Fruit fly (Drosophila melanogaster): ENCODE results near the gene CG13895.
A peak's percentile ranks its signal among the peaks of the same experiment; 100 is the strongest.

The CG13895 gene

dm6 chr3L:750614-751293, 42.7 kb upstream of the CG13895 start:
- TF ChIP-seq Mnt (GFP tag; optimal IDR thresholded peaks at IDR 0.05) (no peak), pad (GFP tag; optimal IDR thresholded peaks at IDR 0.05) (peak; percentile 50)

- TF ChIP-seq Hr96 (GFP tag; optimal IDR thresholded peaks at IDR 0.05) (peak; percentile 66), CG11617 (GFP tag; optimal IDR thresholded peaks at IDR 0.05) (peak; percentile 65), Clk (GFP tag; optimal IDR thresholded peaks at IDR 0.05) (no peak), CG7101 (tag; optimal IDR thresholded peaks at IDR 0.05) (peak; percentile 78), CG5204 (GFP tag; optimal IDR thresholded peaks at IDR 0.05) (no peak), pad (GFP tag; optimal IDR thresholded peaks at IDR 0.05) (peak; percentile 99), CG12768 (GFP tag; optimal IDR thresholded peaks at IDR 0.05) (peak; percentile 77), Crg-1 (GFP tag; optimal IDR thresholded peaks at IDR 0.05) (peak; percentile 60), Mnt (GFP tag; optimal IDR thresholded peaks at IDR 0.05) (peak; percentile 94), tj (GFP tag; optimal IDR thresholded peaks at IDR 0.05) (peak; percentile 47), CG14711 (tag; optimal IDR thresholded peaks at IDR 0.05) (peak; percentile 52), CG33017 (tag; optimal IDR thresholded peaks at IDR 0.05) (peak; percentile 81), toe (GFP tag; optimal IDR thresholded peaks at IDR 0.05) (peak; percentile 39), ovo (GFP tag; optimal IDR thresholded peaks at IDR 0.05) (peak; percentile 57), CG1620 (GFP tag; optimal IDR thresholded peaks at IDR 0.05) (peak; percentile 53), cic (GFP tag; optimal IDR thresholded peaks at IDR 0.05) (peak; percentile 75), bab1 (GFP tag; optimal IDR thresholded peaks at IDR 0.05) (peak; percentile 76), cnc (optimal IDR thresholded peaks at IDR 0.05) (no peak), CG7045 (GFP tag; optimal IDR thresholded peaks at IDR 0.05) (peak; percentile 31), kay (GFP tag; ENCODE audit: borderline replicate concordance) (peak; percentile 79)
Measured at dm6 chr3L:749199-749538, 41.2 kb upstream of the CG13895 start, which contains the start of gene emc. Gene emc, plus strand, starts transcription at chr3L:749400.

dm6 chr3L:748329-749198, 40.6 kb upstream of the CG13895 start:
- TF ChIP-seq CG1620 (GFP tag; optimal IDR thresholded peaks at IDR 0.05), result no peak
- peak; percentile 91 for TF ChIP-seq kay (GFP tag; ENCODE audit: borderline replicate concordance)
- no peak for TF ChIP-seq toe (GFP tag; optimal IDR thresholded peaks at IDR 0.05)
- no peak for TF ChIP-seq CG7045 (GFP tag; optimal IDR thresholded peaks at IDR 0.05)
- TF ChIP-seq CG33017 (tag; optimal IDR thresholded peaks at IDR 0.05), result no peak
- no peak for TF ChIP-seq bab1 (GFP tag; optimal IDR thresholded peaks at IDR 0.05)
- TF ChIP-seq CG5204 (GFP tag; optimal IDR thresholded peaks at IDR 0.05), result no peak
- TF ChIP-seq ovo (GFP tag; optimal IDR thresholded peaks at IDR 0.05), result no peak
- TF ChIP-seq CG14711 (tag; optimal IDR thresholded peaks at IDR 0.05), result no peak
- TF ChIP-seq cnc (optimal IDR thresholded peaks at IDR 0.05), result no peak
- TF ChIP-seq pad (GFP tag; optimal IDR thresholded peaks at IDR 0.05), result peak; percentile 100
- peak; percentile 81 for TF ChIP-seq cic (GFP tag; optimal IDR thresholded peaks at IDR 0.05)
- TF ChIP-seq CG7101 (tag; optimal IDR thresholded peaks at IDR 0.05), result no peak

dm6 chr3L:747716-748328, 39.8 kb upstream of the CG13895 start:
- TF ChIP-seq cic (GFP tag; optimal IDR thresholded peaks at IDR 0.05) (no peak), CG7045 (GFP tag; optimal IDR thresholded peaks at IDR 0.05) (no peak), CG7101 (tag; optimal IDR thresholded peaks at IDR 0.05) (no peak), Mnt (GFP tag; optimal IDR thresholded peaks at IDR 0.05) (no peak), kay (GFP tag; ENCODE audit: borderline replicate concordance) (no peak), pad (GFP tag; optimal IDR thresholded peaks at IDR 0.05) (no peak), Clk (GFP tag; optimal IDR thresholded peaks at IDR 0.05) (no peak), CG14711 (tag; optimal IDR thresholded peaks at IDR 0.05) (no peak), Hr96 (GFP tag; optimal IDR thresholded peaks at IDR 0.05) (no peak), tj (GFP tag; optimal IDR thresholded peaks at IDR 0.05) (no peak), Crg-1 (GFP tag; optimal IDR thresholded peaks at IDR 0.05) (no peak), ovo (GFP tag; optimal IDR thresholded peaks at IDR 0.05) (no peak), toe (GFP tag; optimal IDR thresholded peaks at IDR 0.05) (no peak), CG11617 (GFP tag; optimal IDR thresholded peaks at IDR 0.05) (no peak), cnc (optimal IDR thresholded peaks at IDR 0.05) (no peak), bab1 (GFP tag; optimal IDR thresholded peaks at IDR 0.05) (no peak), CG1620 (GFP tag; optimal IDR thresholded peaks at IDR 0.05) (no peak), CG5204 (GFP tag; optimal IDR thresholded peaks at IDR 0.05) (no peak), CG12768 (GFP tag; optimal IDR thresholded peaks at IDR 0.05) (no peak), CG33017 (tag; optimal IDR thresholded peaks at IDR 0.05) (no peak)

dm6 chr3L:747008-747407, 39.0 kb upstream of the CG13895 start:
- TF ChIP-seq Hr96 (GFP tag; optimal IDR thresholded peaks at IDR 0.05) (no peak), cnc (optimal IDR thresholded peaks at IDR 0.05) (no peak), kay (GFP tag; ENCODE audit: borderline replicate concordance) (peak; percentile 6)
